Fruit fly (Drosophila melanogaster): Measurements from ENCODE around the gene ssp2.

ssp2 gene

dm6 chr3L:13991314-13991713 lies 26.3 kb downstream of the ssp2 start (continued):
- no peak for TF ChIP-seq CG33213 (GFP tag; optimal IDR thresholded peaks at IDR 0.05)
- TF ChIP-seq slp2 (GFP tag; optimal IDR thresholded peaks at IDR 0.05): no peak
- TF ChIP-seq CG18619 (GFP tag; optimal IDR thresholded peaks at IDR 0.05): no peak
- TF ChIP-seq Ets65A (GFP tag): peak; percentile 64
- no peak for TF ChIP-seq inv (GFP tag; IDR thresholded peaks at IDR 0.05; ENCODE audit: partially characterized antibody)
- no peak for TF ChIP-seq HmgZ (tag; optimal IDR thresholded peaks at IDR 0.05)
- peak; percentile 45 for TF ChIP-seq Deaf1 (tag; optimal IDR thresholded peaks at IDR 0.05)
- 0 out of 2 replicates have a peak, but pooled peaks have one; percentile 4 for TF ChIP-seq Oaz (GFP tag; IDR thresholded peaks at IDR 0.05)
- TF ChIP-seq Bteb2 (GFP tag; optimal IDR thresholded peaks at IDR 0.05): no peak
- TF ChIP-seq CG13296 (GFP tag; optimal IDR thresholded peaks at IDR 0.05): no peak
- no peak for TF ChIP-seq dan (GFP tag; IDR thresholded peaks at IDR 0.05)
- TF ChIP-seq CG12299 (tag; optimal IDR thresholded peaks at IDR 0.05): no peak
- no peak for TF ChIP-seq Sry-δ (GFP tag; optimal IDR thresholded peaks at IDR 0.05)
- TF ChIP-seq Awh (GFP tag; IDR thresholded peaks at IDR 0.05): no peak
- no peak for TF ChIP-seq zen2 (GFP tag; IDR thresholded peaks at IDR 0.05; ENCODE audit: partially characterized antibody)
- no peak for TF ChIP-seq CG3995 (GFP tag; optimal IDR thresholded peaks at IDR 0.05)
- no peak for TF ChIP-seq CG1024 (GFP tag; IDR thresholded peaks at IDR 0.05)
- no peak for TF ChIP-seq HmgD (GFP tag; optimal IDR thresholded peaks at IDR 0.05)
- peak; percentile 18; the same call in 1 of the 2 replicates for TF ChIP-seq NFAT (GFP tag; IDR thresholded peaks at IDR 0.05)
- no peak for TF ChIP-seq stc (GFP tag; IDR thresholded peaks at IDR 0.05)
- no peak for TF ChIP-seq croc (GFP tag; conservative IDR thresholded peaks at IDR 0.05)
- no peak for TF ChIP-seq Xbp1 (GFP tag; optimal IDR thresholded peaks at IDR 0.05)
- TF ChIP-seq CG11456 (GFP tag; IDR thresholded peaks at IDR 0.05): 0 out of 3 replicates have a peak, but pooled peaks have one; percentile 27

DNA sequence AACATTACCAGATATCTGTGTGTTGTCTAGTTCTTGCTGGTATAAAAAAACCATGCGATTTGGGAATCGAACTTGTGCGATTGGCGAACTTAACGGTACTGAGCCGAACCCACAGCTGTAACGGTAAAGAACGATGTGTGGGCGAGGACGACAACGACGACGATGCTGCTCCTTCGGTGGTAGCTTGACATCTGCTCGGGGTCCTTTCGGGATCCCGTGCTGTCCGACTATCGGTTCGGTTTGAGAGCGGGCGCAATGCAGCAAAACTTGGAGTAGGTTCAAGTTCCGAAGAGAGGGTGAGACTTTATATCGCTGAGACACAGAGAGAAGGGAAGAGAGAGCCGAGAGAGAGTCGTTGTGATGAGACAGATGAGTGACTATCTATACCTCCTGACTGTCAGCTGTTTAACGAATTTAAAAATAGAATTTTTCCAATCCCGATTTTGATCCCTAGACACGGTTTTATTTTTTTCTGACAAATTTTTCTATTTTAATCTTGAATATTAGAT lies 28.3 kb downstream of the ssp2 start, which contains the start of gene CG17364:
CG17364 (minus strand) TSS at position 168 of the 509 bp plus-strand sequence.
- 0 out of 3 replicates have a peak, but pooled peaks have one; percentile 22 for TF ChIP-seq so (GFP tag; IDR thresholded peaks at IDR 0.05)
- TF ChIP-seq ci (GFP tag; IDR thresholded peaks at IDR 0.05): 0 out of 3 replicates have a peak, but pooled peaks have one; percentile 26
- TF ChIP-seq zfh1 (GFP tag; IDR thresholded peaks at IDR 0.05): 0 out of 3 replicates have a peak, but pooled peaks have one; percentile 9
- no peak for TF ChIP-seq CG16813 (GFP tag; IDR thresholded peaks at IDR 0.05; ENCODE audit: partially characterized antibody)
- TF ChIP-seq CG17361 (GFP tag; IDR thresholded peaks at IDR 0.05): no peak
- peak; percentile 17 for TF ChIP-seq yki (optimal IDR thresholded peaks at IDR 0.05)
- no peak for TF ChIP-seq CG16863 (GFP tag; optimal IDR thresholded peaks at IDR 0.05)
- peak; percentile 10 for TF ChIP-seq BtbVII (GFP tag; optimal IDR thresholded peaks at IDR 0.05)
- no peak for TF ChIP-seq CG14710 (tag; optimal IDR thresholded peaks at IDR 0.05)
- TF ChIP-seq CG5180 (GFP tag; optimal IDR thresholded peaks at IDR 0.05): peak; percentile 5
- TF ChIP-seq CG11695 (GFP tag; IDR thresholded peaks at IDR 0.05): no peak
- TF ChIP-seq Trl (optimal IDR thresholded peaks at IDR 0.05): peak; percentile 69 to 72
- no peak for TF ChIP-seq Trl (GFP tag; optimal IDR thresholded peaks at IDR 0.05)
- TF ChIP-seq CG18599 (GFP tag; optimal IDR thresholded peaks at IDR 0.05): peak; percentile 10
- no peak for TF ChIP-seq CG15696 (tag; optimal IDR thresholded peaks at IDR 0.05)
- peak; percentile 8 for TF ChIP-seq CG13894 (tag; optimal IDR thresholded peaks at IDR 0.05)
- no peak for TF ChIP-seq pita (GFP tag; optimal IDR thresholded peaks at IDR 0.05)
- TF ChIP-seq Deaf1 (tag; optimal IDR thresholded peaks at IDR 0.05): peak; percentile 96
- TF ChIP-seq chinmo (GFP tag; IDR thresholded peaks at IDR 0.05; ENCODE audit: partially characterized antibody): 0 out of 4 replicates have a peak, but pooled peaks have one; percentile 48
- TF ChIP-seq dan (GFP tag; IDR thresholded peaks at IDR 0.05): no peak
